Worm (Caenorhabditis elegans): ENCODE measurements around the gene perm-5.

The perm-5 gene

DNA sequence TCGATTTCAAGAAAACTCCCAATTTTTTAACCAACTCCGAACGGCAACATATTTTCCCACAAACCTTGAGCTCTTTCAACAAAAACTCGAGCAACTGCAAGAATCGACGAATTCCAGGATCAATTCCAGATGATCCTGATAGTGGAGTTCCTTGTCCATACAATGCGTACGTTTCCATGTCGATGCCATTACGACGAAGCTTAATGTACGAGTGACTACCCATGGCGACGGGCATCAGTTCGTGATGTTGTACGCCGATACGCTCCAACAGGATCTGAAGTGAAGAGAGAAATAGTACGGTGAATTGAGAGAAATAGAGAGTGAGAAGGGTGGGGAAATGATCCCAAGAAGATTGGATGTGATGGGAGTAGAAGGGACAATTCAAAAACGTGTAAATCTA lies 41.2 kb downstream of the perm-5 start:
- no peak for TF ChIP-seq ceh-82 (tag; optimal IDR thresholded peaks at IDR 0.05)
- peak in 1 of 2 experiments; percentile 72 for TF ChIP-seq unc-62 (GFP tag; optimal IDR thresholded peaks at IDR 0.05 in 1 of 2)
- TF ChIP-seq unc-62 (tag; optimal IDR thresholded peaks at IDR 0.05), result no peak
- peak; percentile 85 for TF ChIP-seq aha-1 (tag)

DNA sequence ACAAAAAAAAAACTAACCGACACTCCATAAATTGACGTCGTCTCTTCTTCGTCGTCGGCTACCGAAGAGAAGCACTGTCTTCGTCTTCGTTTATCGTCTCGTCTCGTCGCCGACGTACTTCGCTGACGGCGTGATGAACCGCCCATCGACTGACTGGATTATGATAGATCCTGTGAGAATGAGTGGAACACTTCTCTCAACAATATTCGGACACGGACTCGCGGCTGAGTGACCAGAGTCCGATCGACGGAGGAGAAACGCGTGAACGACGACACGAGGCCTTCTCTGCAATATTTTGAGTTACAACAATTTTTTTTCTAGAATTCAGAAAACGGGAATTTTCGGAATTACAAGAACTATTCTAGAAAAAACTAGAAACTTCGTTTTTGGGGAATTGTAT lies 43.0 kb downstream of the perm-5 start, which contains the start of gene skn-1:
TSS of gene skn-1 (minus strand) at position 146 of the 400 bp plus-strand sequence.
- TF ChIP-seq nhr-42 (GFP tag; IDR thresholded peaks at IDR 0.05) (0 out of 2 replicates have a peak, but pooled peaks have one; percentile 14), duxl-1 (tag; optimal IDR thresholded peaks at IDR 0.05; ENCODE audit: poor library complexity) (peak; percentile 27), lin-38 (GFP tag; IDR thresholded peaks at IDR 0.05) (no peak; the same call in 1 of the 2 replicates), skn-1 (tag; optimal IDR thresholded peaks at IDR 0.05) (no peak), hlh-30 (tag; optimal IDR thresholded peaks at IDR 0.05; ENCODE audit: insufficient read depth) (peak; percentile 9), T26A8.4 (GFP tag; IDR thresholded peaks at IDR 0.05) (0 out of 2 replicates have a peak, but pooled peaks have one; percentile 12)

DNA sequence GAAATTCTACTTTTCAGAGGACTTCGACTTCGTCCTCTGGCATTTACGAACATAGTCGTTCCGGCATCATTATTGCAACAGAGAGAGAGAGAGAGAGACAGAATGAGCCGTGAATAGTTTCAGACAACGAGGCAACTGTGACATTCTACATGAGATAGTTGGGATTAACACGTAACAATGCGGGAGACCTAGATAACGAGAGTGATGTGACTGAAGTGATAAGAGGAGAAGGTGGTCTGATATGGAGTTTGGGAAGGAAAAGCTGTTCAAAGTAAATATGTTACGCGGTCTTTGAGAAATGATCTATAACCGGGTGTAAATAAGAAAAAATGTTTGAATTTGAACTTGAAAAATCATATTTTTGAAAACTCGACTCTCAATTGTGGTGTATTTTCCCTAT lies 43.8 kb downstream of the perm-5 start:
- no peak for TF ChIP-seq R02D3.7 (tag; optimal IDR thresholded peaks at IDR 0.05)
- TF ChIP-seq ces-1 (GFP tag; optimal IDR thresholded peaks at IDR 0.05), result no peak
- TF ChIP-seq F44E2.7 (GFP tag; IDR thresholded peaks at IDR 0.05), result no peak
- TF ChIP-seq sdz-12 (GFP tag; optimal IDR thresholded peaks at IDR 0.05), result no peak
- no peak for TF ChIP-seq Y105C5A.15 (GFP tag; IDR thresholded peaks at IDR 0.05)
- TF ChIP-seq lsy-2 (tag; optimal IDR thresholded peaks at IDR 0.05), result no peak
- no peak for TF ChIP-seq unc-130 (GFP tag; optimal IDR thresholded peaks at IDR 0.05)
- no peak for TF ChIP-seq nhr-6 (tag; optimal IDR thresholded peaks at IDR 0.05)
- TF ChIP-seq egl-43 (GFP tag; IDR thresholded peaks at IDR 0.05), result no peak
- TF ChIP-seq dmd-9 (GFP tag; IDR thresholded peaks at IDR 0.05), result no peak
- TF ChIP-seq Y75B8A.6 (GFP tag; IDR thresholded peaks at IDR 0.05), result no peak
- TF ChIP-seq snpc-4 (tag; optimal IDR thresholded peaks at IDR 0.05), result no peak
- peak; percentile 80 for TF ChIP-seq nhr-28 (tag; optimal IDR thresholded peaks at IDR 0.05)
- TF ChIP-seq hlh-11 (tag; optimal IDR thresholded peaks at IDR 0.05), result peak; percentile 65
- no peak for TF ChIP-seq daf-12 (tag; optimal IDR thresholded peaks at IDR 0.05)
- no peak for TF ChIP-seq pha-4 (GFP tag; IDR thresholded peaks at IDR 0.05)
- no peak for TF ChIP-seq pha-4 (tag; optimal IDR thresholded peaks at IDR 0.05)
- peak in 1 of 2 experiments; percentile 8 for TF ChIP-seq hif-1 (tag; optimal IDR thresholded peaks at IDR 0.05)
- TF ChIP-seq F49E8.2 (tag; optimal IDR thresholded peaks at IDR 0.05; ENCODE audit: borderline replicate concordance), result no peak
- TF ChIP-seq nhr-48 (tag; optimal IDR thresholded peaks at IDR 0.05), result no peak
- TF ChIP-seq dve-1 (tag; optimal IDR thresholded peaks at IDR 0.05; ENCODE audit: insufficient read depth), result peak; percentile 83
- no peak for TF ChIP-seq madf-9 (GFP tag; conservative IDR thresholded peaks at IDR 0.05)
- no peak for TF ChIP-seq daf-16 (GFP tag; optimal IDR thresholded peaks at IDR 0.05)
- TF ChIP-seq daf-16 (tag; optimal IDR thresholded peaks at IDR 0.05), result peak; percentile 93
- no peak for TF ChIP-seq mep-1 (tag; optimal IDR thresholded peaks at IDR 0.05)
- no peak for TF ChIP-seq attf-4 (tag; optimal IDR thresholded peaks at IDR 0.05)
- no peak for TF ChIP-seq F26F4.8 (GFP tag; conservative IDR thresholded peaks at IDR 0.05)
- TF ChIP-seq ztf-7 (tag; optimal IDR thresholded peaks at IDR 0.05), result no peak
- peak; percentile 84 for TF ChIP-seq pqm-1 (tag; optimal IDR thresholded peaks at IDR 0.05)
- TF ChIP-seq mxl-3 (GFP tag; optimal IDR thresholded peaks at IDR 0.05), result peak; percentile 31
- peak; percentile 47 for TF ChIP-seq mes-2 (tag; optimal IDR thresholded peaks at IDR 0.05; ENCODE audit: poor library complexity, severe bottlenecking)
- TF ChIP-seq daf-8 (GFP tag; IDR thresholded peaks at IDR 0.05), result no peak
- TF ChIP-seq nhr-237 (tag; optimal IDR thresholded peaks at IDR 0.05), result no peak
- TF ChIP-seq daf-19 (GFP tag; conservative IDR thresholded peaks at IDR 0.05), result no peak
- peak; percentile 10 for TF ChIP-seq hlh-30 (tag; optimal IDR thresholded peaks at IDR 0.05; ENCODE audit: insufficient read depth)
- TF ChIP-seq lim-7 (GFP tag; IDR thresholded peaks at IDR 0.05), result no peak
- no peak for TF ChIP-seq jun-1 (tag; optimal IDR thresholded peaks at IDR 0.05)
- TF ChIP-seq madf-5 (GFP tag; IDR thresholded peaks at IDR 0.05), result no peak
- no peak for TF ChIP-seq nhr-102 (tag; optimal IDR thresholded peaks at IDR 0.05)
- peak; percentile 32 for TF ChIP-seq aha-1 (tag)
- TF ChIP-seq dmd-6 (GFP tag; IDR thresholded peaks at IDR 0.05), result peak; percentile 90
